Worm (Caenorhabditis elegans) whole organism, L1 larva: ENCODE measurements around the gene unc-84.

Experiments used
- C34B4.2 ChIP-seq: sonication (generic microtip); optimal IDR thresholded peaks from 2 replicates; lab custom pipeline; 2017; ENCODE audit warnings: mild to moderate bottlenecking, missing genetic modification characterization, missing compliant biosample characterization
- F16B12.6 ChIP-seq: fragments of 150-350 bp; optimal IDR thresholded peaks from 2 replicates; lab custom pipeline; 2014; ENCODE audit warnings: missing biosample characterization, missing genetic modification characterization
- aha-1 ChIP-seq: fragments of 150-350 bp; optimal IDR thresholded peaks from 2 replicates; lab custom pipeline; 2014; ENCODE audit warnings: missing biosample characterization, missing genetic modification characterization
- ama-1 ChIP-seq: fragments of 150-350 bp; optimal IDR thresholded peaks from 2 replicates; lab custom pipeline; 2014
- blmp-1 ChIP-seq: fragments of 150-350 bp; optimal IDR thresholded peaks from 2 replicates; lab custom pipeline; 2014; ENCODE audit warnings: missing biosample characterization, missing genetic modification characterization
- ceh-8 ChIP-seq: fragments of 200-800 bp; sonication (Bioruptor generic); optimal IDR thresholded peaks from 2 replicates; lab custom pipeline; 2018; ENCODE audit warnings: mild to moderate bottlenecking, missing genetic modification characterization, moderate library complexity, missing compliant biosample characterization
- ceh-82 ChIP-seq, 3 experiments: fragments of 150-350 bp in 1 of 3; sonication (generic microtip) in 2 of 3; optimal IDR thresholded peaks; 2 replicates each; lab custom pipeline; 2014 to 2017; ENCODE audit warnings: missing biosample characterization in 3 of 3, missing genetic modification characterization in 3 of 3
- ces-1 ChIP-seq: fragments of 150-350 bp; optimal IDR thresholded peaks from 2 replicates; lab custom pipeline; 2014; ENCODE audit warnings: missing biosample characterization, missing genetic modification reagents, missing genetic modification characterization
- dpl-1 ChIP-seq, 3 experiments: fragments of 150-350 bp in 2 of 3; sonication (generic microtip) in 1 of 3; optimal IDR thresholded peaks; 2 replicates each; lab custom pipeline; 2014 to 2017; ENCODE audit warnings: missing biosample characterization in 3 of 3, missing genetic modification characterization in 3 of 3, missing genetic modification reagents in 3 of 3
- dsc-1 ChIP-seq: sonication (generic microtip); optimal IDR thresholded peaks from 2 replicates; lab custom pipeline; 2016; ENCODE audit warnings: mild to moderate bottlenecking, missing genetic modification characterization, missing compliant biosample characterization
- efl-1 ChIP-seq, 4 experiments: fragments of 150-350 bp; optimal IDR thresholded peaks in 3 of 4; peaks in 1 of 4; 1 replicate in 1 of 4; 2 replicates in 3 of 4; lab custom pipeline; 2014; ENCODE audit warnings: missing biosample characterization in 2 of 4, missing genetic modification characterization in 2 of 4, missing genetic modification reagents in 2 of 4
- egl-13 ChIP-seq: sonication (generic microtip); optimal IDR thresholded peaks from 2 replicates; lab custom pipeline; 2016; ENCODE audit warnings: missing genotype, missing genetic modification reagents, missing genetic modification characterization, missing compliant biosample characterization
- egl-27 ChIP-seq, 2 experiments: fragments of 150-350 bp in 1 of 2; sonication (generic microtip); optimal IDR thresholded peaks; 3 replicates each; lab custom pipeline; 2017 to 2018; ENCODE audit warnings: missing biosample characterization in 2 of 2, missing genetic modification characterization in 2 of 2, missing genetic modification reagents in 2 of 2
- elt-3 ChIP-seq, 6 experiments: fragments of 150-350 bp in 1 of 6; sonication (generic microtip); optimal IDR thresholded peaks; 2 replicates each; lab custom pipeline; 2017 to 2018; ENCODE audit warnings: missing biosample characterization in 6 of 6, missing genetic modification characterization in 6 of 6, inconsistent platforms in 1 of 6
- fkh-4 ChIP-seq: sonication (generic microtip); optimal IDR thresholded peaks from 2 replicates; lab custom pipeline; 2016; ENCODE audit warnings: missing compliant biosample characterization, missing genetic modification characterization, borderline replicate concordance
- fkh-8 ChIP-seq: sonication (generic microtip); optimal IDR thresholded peaks from 2 replicates; lab custom pipeline; 2016; ENCODE audit warnings: mild to moderate bottlenecking, missing genetic modification characterization, missing compliant biosample characterization
- grh-1 ChIP-seq: fragments of 200-800 bp; sonication (Bioruptor generic); IDR thresholded peaks from 2 replicates; pipeline ENCODE4 v1.3.6; 2022; ENCODE audit warnings: missing genetic modification reagents, missing genetic modification characterization, missing compliant biosample characterization
- hlh-4 ChIP-seq: sonication (generic microtip); optimal IDR thresholded peaks from 2 replicates; lab custom pipeline; 2016; ENCODE audit warnings: mild to moderate bottlenecking, missing genetic modification characterization, missing compliant biosample characterization
- irx-1 ChIP-seq: sonication (generic microtip); optimal IDR thresholded peaks from 2 replicates; lab custom pipeline; 2016; ENCODE audit warnings: missing genetic modification characterization, missing compliant biosample characterization
- isw-1 ChIP-seq: fragments of 200-800 bp; sonication (Bioruptor generic); IDR thresholded peaks from 2 replicates; pipeline ENCODE4 v1.3.6; 2022; ENCODE audit warnings: missing genetic modification characterization, missing compliant biosample characterization
- lin-14 ChIP-seq: fragments of 200-800 bp; sonication (Bioruptor generic); optimal IDR thresholded peaks from 2 replicates; lab custom pipeline; 2018; ENCODE audit warnings: mild to moderate bottlenecking, missing genetic modification characterization, moderate library complexity, missing compliant biosample characterization
- lin-15B ChIP-seq: fragments of 150-350 bp; sonication (generic microtip); optimal IDR thresholded peaks from 3 replicates; lab custom pipeline; 2014; ENCODE audit warnings: missing biosample characterization, missing genetic modification characterization
- lin-35 ChIP-seq, 2 experiments: fragments of 150-350 bp; optimal IDR thresholded peaks; 2 replicates each; lab custom pipeline; 2014; ENCODE audit warnings: missing biosample characterization in 2 of 2, missing genetic modification characterization in 2 of 2, missing genetic modification reagents in 2 of 2
- lin-39 ChIP-seq: fragments of 150-350 bp; optimal IDR thresholded peaks from 2 replicates; lab custom pipeline; 2014; ENCODE audit warnings: missing biosample characterization, missing genetic modification reagents, missing genetic modification characterization
- lir-3 ChIP-seq: sonication (generic microtip); optimal IDR thresholded peaks from 2 replicates; lab custom pipeline; 2016; ENCODE audit warnings: mild to moderate bottlenecking, missing genetic modification characterization, moderate library complexity, missing compliant biosample characterization; ENCODE audit not compliant: poor library complexity
- lsy-2 ChIP-seq, 2 experiments: fragments of 150-350 bp; optimal IDR thresholded peaks; 2 replicates each; lab custom pipeline; 2014; ENCODE audit warnings: missing biosample characterization in 2 of 2, missing genetic modification characterization in 2 of 2
- mdl-1 ChIP-seq, 2 experiments: fragments of 150-350 bp; optimal IDR thresholded peaks; 2 replicates each; lab custom pipeline; 2014 to 2017; ENCODE audit warnings: missing biosample characterization in 2 of 2, missing genetic modification characterization in 2 of 2, inconsistent platforms in 1 of 2
- mep-1 ChIP-seq: fragments of 150-350 bp; optimal IDR thresholded peaks from 2 replicates; lab custom pipeline; 2014; ENCODE audit warnings: missing biosample characterization, missing genetic modification characterization
- nhr-11 ChIP-seq: fragments of 150-350 bp; optimal IDR thresholded peaks from 2 replicates; lab custom pipeline; 2014; ENCODE audit warnings: missing biosample characterization, missing genetic modification characterization
- nhr-47 ChIP-seq: sonication (generic microtip); optimal IDR thresholded peaks from 2 replicates; lab custom pipeline; 2016; ENCODE audit warnings: mild to moderate bottlenecking, missing genetic modification characterization, moderate library complexity, missing compliant biosample characterization
- nhr-71 ChIP-seq: sonication (generic microtip); optimal IDR thresholded peaks from 2 replicates; lab custom pipeline; 2016; ENCODE audit warnings: mild to moderate bottlenecking, missing genetic modification characterization, moderate library complexity, missing compliant biosample characterization
- nhr-77 ChIP-seq: fragments of 150-350 bp; optimal IDR thresholded peaks from 2 replicates; lab custom pipeline; 2014; ENCODE audit warnings: missing biosample characterization, missing genetic modification characterization
- nhr-85 ChIP-seq: sonication (generic microtip); peaks from one replicate; lab custom pipeline; 2016; ENCODE audit warnings: missing genetic modification characterization, inconsistent platforms, missing compliant biosample characterization
- nhr-90 ChIP-seq: sonication (generic microtip); optimal IDR thresholded peaks from 2 replicates; lab custom pipeline; 2016; ENCODE audit warnings: mild to moderate bottlenecking, missing genetic modification characterization, missing compliant biosample characterization; ENCODE audit not compliant: poor library complexity
- pag-3 ChIP-seq: sonication (generic microtip); optimal IDR thresholded peaks from 2 replicates; lab custom pipeline; 2017; ENCODE audit warnings: missing genetic modification characterization, mild to moderate bottlenecking, missing compliant biosample characterization, antibody characterized with exemption, borderline replicate concordance; ENCODE audit not compliant: insufficient read depth
- pqm-1 ChIP-seq: sonication (generic microtip); optimal IDR thresholded peaks from 3 replicates; lab custom pipeline; 2017; ENCODE audit warnings: missing biosample characterization, missing genetic modification characterization
- rnt-1 ChIP-seq: sonication (generic microtip); optimal IDR thresholded peaks from 2 replicates; lab custom pipeline; 2016; ENCODE audit warnings: mild to moderate bottlenecking, missing genetic modification characterization, moderate library complexity, missing compliant biosample characterization
- snu-23 ChIP-seq: sonication (generic microtip); optimal IDR thresholded peaks from 2 replicates; lab custom pipeline; 2016; ENCODE audit warnings: missing genetic modification characterization, missing compliant biosample characterization
- sup-37 ChIP-seq: fragments of 200-800 bp; sonication (Bioruptor generic); optimal IDR thresholded peaks from 2 replicates; lab custom pipeline; 2018; ENCODE audit warnings: mild to moderate bottlenecking, missing genetic modification characterization, missing compliant biosample characterization
- swsn-7 ChIP-seq: sonication (generic microtip); optimal IDR thresholded peaks from 2 replicates; lab custom pipeline; 2016; ENCODE audit warnings: missing genetic modification characterization, missing compliant biosample characterization
- tbx-2 ChIP-seq: sonication (generic microtip); optimal IDR thresholded peaks from 2 replicates; lab custom pipeline; 2016; ENCODE audit warnings: missing genetic modification characterization, missing compliant biosample characterization
- unc-62 ChIP-seq: fragments of 150-350 bp; optimal IDR thresholded peaks from 2 replicates; lab custom pipeline; 2014; ENCODE audit warnings: missing biosample characterization, missing genetic modification reagents, missing genetic modification characterization
- unc-86 ChIP-seq: sonication (generic microtip); optimal IDR thresholded peaks from 2 replicates; lab custom pipeline; 2016; ENCODE audit warnings: missing genetic modification characterization, missing compliant biosample characterization
- unc-98 ChIP-seq: fragments of 200-800 bp; sonication (Bioruptor generic); IDR thresholded peaks from 2 replicates; pipeline ENCODE4 v1.3.6; 2022; ENCODE audit warnings: missing genetic modification characterization, missing compliant biosample characterization
- vab-15 ChIP-seq: sonication (generic microtip); optimal IDR thresholded peaks from 2 replicates; lab custom pipeline; 2017; ENCODE audit warnings: missing genotype, mild to moderate bottlenecking, missing genetic modification characterization, missing compliant biosample characterization
- ztf-11 ChIP-seq, 2 experiments: sonication (generic microtip); optimal IDR thresholded peaks; 2 replicates each; lab custom pipeline; 2016 to 2017; ENCODE audit warnings: missing genetic modification characterization in 2 of 2, missing biosample characterization in 1 of 2, missing compliant biosample characterization in 1 of 2

Gene unc-84

DNA sequence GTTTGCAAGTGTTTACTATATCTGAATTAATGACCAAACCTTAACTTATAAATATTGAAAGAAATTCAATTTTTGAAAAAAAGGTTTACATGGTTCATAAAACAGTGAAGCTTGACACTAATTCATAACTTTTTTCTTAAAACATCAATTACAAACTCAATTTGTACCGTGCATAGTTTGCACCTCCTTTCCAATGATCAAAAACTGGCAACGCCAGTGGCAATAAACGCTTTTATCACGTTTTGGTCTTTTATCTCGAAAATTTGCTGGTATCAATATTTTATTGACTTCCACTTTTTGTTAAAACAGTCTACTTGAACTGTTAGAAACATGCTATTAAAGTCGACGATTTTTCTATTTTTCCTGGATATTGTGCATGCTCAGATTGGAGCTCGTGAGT lies 6.1 kb upstream of the unc-84 start, which contains the start of gene F54B11.11:
TSS of gene F54B11.11 (plus strand) at position 301 of the 400 bp plus-strand sequence.
- TF ChIP-seq nhr-85 (tag; lab: Kevin White, UChicago) (peak; percentile 33), sup-37 (GFP tag; lab: Kevin White, UChicago) (no peak)

DNA sequence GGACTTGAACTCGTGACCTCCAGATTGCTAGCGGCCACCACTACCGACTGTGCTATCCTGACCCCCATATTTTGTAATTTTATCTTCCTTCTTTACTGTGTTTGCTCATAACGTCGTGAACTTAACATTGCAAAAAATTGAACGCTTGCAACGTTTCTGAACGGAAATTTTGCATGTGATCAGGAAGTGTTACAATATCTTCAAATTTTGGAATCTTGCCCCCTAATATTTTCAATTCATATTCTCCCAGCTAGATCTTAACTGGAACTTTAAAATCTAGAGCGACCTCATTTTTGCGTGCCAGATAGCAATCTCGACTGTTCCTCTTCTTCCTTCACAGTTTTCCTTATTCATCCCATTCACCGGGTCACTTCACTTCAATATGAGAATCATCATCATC lies 2.8 kb upstream of the unc-84 start, which contains the start of gene F54B11.10:
TSS of gene F54B11.10 (plus strand) at position 301 of the 400 bp plus-strand sequence.
- no peak for TF ChIP-seq mdl-1 (tag; optimal IDR thresholded peaks at IDR 0.05; lab: Kevin White, UChicago)
- TF ChIP-seq ceh-8 = no peak
- TF ChIP-seq unc-62 (GFP tag; lab: Kevin White, UChicago) = no peak
- no peak for TF ChIP-seq lin-15B (tag; lab: Kevin White, UChicago)

DNA sequence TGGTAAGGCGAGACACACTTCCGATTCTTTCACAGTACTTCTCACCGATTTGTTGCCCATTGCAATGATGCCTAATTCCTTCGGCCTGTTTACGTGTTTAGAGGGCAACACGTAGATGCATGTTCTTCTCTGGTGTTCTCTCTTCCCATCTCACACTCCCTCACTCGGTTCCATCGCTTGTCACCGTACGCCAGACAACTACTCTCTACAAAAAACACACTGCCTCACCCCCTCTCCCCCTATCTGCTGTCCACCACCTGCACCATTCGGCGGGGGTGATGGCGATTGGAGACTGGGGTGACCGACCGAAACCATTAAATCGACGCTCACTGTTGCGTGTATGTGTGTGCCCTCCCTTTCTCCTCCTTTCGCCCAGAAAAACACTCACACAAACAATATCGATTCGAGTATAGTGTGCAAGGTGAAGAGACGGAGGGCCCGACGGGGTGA lies 655 bp upstream of the unc-84 start:
- TF ChIP-seq lsy-2 (tag; optimal IDR thresholded peaks at IDR 0.05; lab: Kevin White, UChicago) = peak in 1 of 2 experiments; percentile 16
- no peak for TF ChIP-seq lin-39
- peak in 1 of 2 experiments; percentile 6 for TF ChIP-seq efl-1 (optimal IDR thresholded peaks at IDR 0.05; lab: Kevin White, UChicago)
- peak in 1 of 2 experiments; percentile 40 for TF ChIP-seq efl-1 (GFP tag; optimal IDR thresholded peaks at IDR 0.05 in 1 of 2; lab: Kevin White, UChicago)
- no peak for TF ChIP-seq unc-86
- TF ChIP-seq sup-37 (GFP tag; lab: Kevin White, UChicago) = no peak
- peak; percentile 4 to 31 for TF ChIP-seq lin-35 (GFP tag; optimal IDR thresholded peaks at IDR 0.05; lab: Kevin White, UChicago)
- TF ChIP-seq dsc-1 = peak; percentile 37
- TF ChIP-seq pqm-1 (tag; lab: Kevin White, UChicago) = no peak
- TF ChIP-seq fkh-8 (tag; lab: Kevin White, UChicago) = no peak
- TF ChIP-seq ztf-11 (tag; optimal IDR thresholded peaks at IDR 0.05; lab: Kevin White, UChicago) = peak in 1 of 2 experiments; percentile 70
- TF ChIP-seq lin-14 (GFP tag; lab: Kevin White, UChicago) = peak; percentile 85
- no peak for TF ChIP-seq C34B4.2
- peak; percentile 52 for TF ChIP-seq snu-23 (GFP tag; lab: Kevin White, UChicago)
- no peak for TF ChIP-seq isw-1 (GFP tag; lab: Robert Waterston, UW)
- TF ChIP-seq ceh-82 (tag; optimal IDR thresholded peaks at IDR 0.05; lab: Kevin White, UChicago) = peak in 1 of 3 experiments; percentile 30
- no peak for TF ChIP-seq unc-62 (GFP tag; lab: Kevin White, UChicago)
- no peak for TF ChIP-seq vab-15 (tag; lab: Kevin White, UChicago)
- no peak for TF ChIP-seq lir-3 (tag; lab: Kevin White, UChicago)
- peak; percentile 49 for TF ChIP-seq tbx-2 (tag; lab: Kevin White, UChicago)
- TF ChIP-seq elt-3 (tag; optimal IDR thresholded peaks at IDR 0.05; lab: Kevin White, UChicago) = peak in 1 of 6 experiments; percentile 2
- TF ChIP-seq irx-1 (tag; lab: Kevin White, UChicago) = peak; percentile 19
- no peak for TF ChIP-seq ama-1 (lab: Kevin White, UChicago)
- no peak for TF ChIP-seq unc-98 (GFP tag; lab: Robert Waterston, UW)
- TF ChIP-seq nhr-77 (tag; lab: Kevin White, UChicago) = no peak
- TF ChIP-seq nhr-85 (tag; lab: Kevin White, UChicago) = peak; percentile 84
- peak; percentile 21 for TF ChIP-seq mep-1
- TF ChIP-seq swsn-7 (tag; lab: Kevin White, UChicago) = peak; percentile 44
- no peak for TF ChIP-seq grh-1
- no peak for TF ChIP-seq egl-13 (tag; lab: Kevin White, UChicago)
- no peak for TF ChIP-seq ceh-8
- TF ChIP-seq nhr-11 (tag; lab: Kevin White, UChicago) = no peak
- no peak for TF ChIP-seq aha-1
- TF ChIP-seq hlh-4 (tag; lab: Kevin White, UChicago) = no peak
- peak; percentile 43 for TF ChIP-seq nhr-71 (tag; lab: Kevin White, UChicago)
- TF ChIP-seq nhr-47 (tag; lab: Kevin White, UChicago) = peak; percentile 42
- TF ChIP-seq nhr-90 (tag; lab: Kevin White, UChicago) = peak; percentile 46
- TF ChIP-seq ces-1 = no peak
- TF ChIP-seq fkh-4 (tag; lab: Kevin White, UChicago) = no peak
- no peak for TF ChIP-seq F16B12.6 (tag; lab: Kevin White, UChicago)
- peak; percentile 32 for TF ChIP-seq blmp-1
- no peak for TF ChIP-seq egl-27 (tag; optimal IDR thresholded peaks at IDR 0.05; lab: Kevin White, UChicago)
- TF ChIP-seq dpl-1 (GFP tag; optimal IDR thresholded peaks at IDR 0.05; lab: Kevin White, UChicago) = no peak
- no peak for TF ChIP-seq pag-3 (tag; lab: Kevin White, UChicago)
- peak; percentile 42 for TF ChIP-seq rnt-1 (tag; lab: Kevin White, UChicago)
